Worm (Caenorhabditis elegans) whole organism, late embryonic: ENCODE results near the gene fan-1.

Experiments used
- ama-1 ChIP-seq: fragments of 150-350 bp; optimal IDR thresholded peaks from 2 replicates; lab custom pipeline; 2014
- ceh-48 ChIP-seq: sonication (generic microtip); optimal IDR thresholded peaks from 2 replicates; lab custom pipeline; 2016; ENCODE audit warnings: missing genetic modification characterization, inconsistent platforms, missing compliant biosample characterization
- hlh-30 ChIP-seq: sonication (generic microtip); optimal IDR thresholded peaks from 2 replicates; lab custom pipeline; 2017; ENCODE audit warnings: antibody characterized with exemption, missing genetic modification characterization, missing compliant biosample characterization; ENCODE audit not compliant: insufficient read depth
- pha-4 ChIP-seq: fragments of 150-350 bp; optimal IDR thresholded peaks from 2 replicates; lab custom pipeline; 2018; ENCODE audit warnings: missing biosample characterization, missing genetic modification reagents, missing genetic modification characterization

fan-1 gene

DNA sequence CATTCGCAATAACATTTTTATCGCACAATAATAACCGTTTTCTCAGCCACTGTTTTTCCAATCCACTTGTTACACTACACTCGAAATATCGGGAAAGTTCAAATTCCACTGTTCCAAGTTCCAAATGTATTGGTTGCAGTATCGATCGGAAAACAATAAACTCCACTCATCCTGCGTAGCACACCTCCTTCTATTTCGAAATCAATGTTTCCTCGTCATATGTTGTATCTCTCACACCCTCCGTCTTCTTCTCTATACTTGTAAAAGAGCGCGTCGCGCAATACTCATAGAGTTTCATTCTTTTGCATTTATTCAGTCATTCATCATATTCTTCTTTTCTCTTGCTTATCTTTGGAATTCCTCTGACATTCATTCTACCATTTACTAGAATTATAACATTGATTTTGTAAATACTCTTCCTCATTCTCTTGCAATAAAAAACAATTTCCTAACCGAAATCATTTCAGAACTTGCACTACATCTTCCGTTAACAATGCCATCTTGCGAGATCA lies 52.8 kb downstream of the fan-1 start, which contains the start of gene sup-36:
Gene sup-36, plus strand, starts transcription at position 462 of the 512 bp plus-strand sequence.
- TF ChIP-seq ceh-48 (tag; lab: Kevin White, UChicago): peak; percentile 40
- no peak for TF ChIP-seq ama-1 (lab: Kevin White, UChicago)
- peak; percentile 5 for TF ChIP-seq hlh-30 (tag; lab: Kevin White, UChicago)
- no peak for TF ChIP-seq pha-4 (tag; lab: Kevin White, UChicago)
